Worm (Caenorhabditis elegans) whole organism, L4/young adult: ENCODE data around the gene cnd-1.

Experiments
- W03F9.2 ChIP-seq: fragments of 150-350 bp; optimal IDR thresholded peaks from 2 replicates; lab custom pipeline; 2014; ENCODE audit warnings: missing biosample characterization, missing genetic modification characterization
- dao-5 ChIP-seq: sonication (generic microtip); optimal IDR thresholded peaks from 2 replicates; lab custom pipeline; 2016; ENCODE audit warnings: missing genotype, missing genetic modification characterization, moderate library complexity, missing compliant biosample characterization
- him-1 ChIP-seq: sonication (generic microtip); optimal IDR thresholded peaks from 2 replicates; lab custom pipeline; 2016; ENCODE audit warnings: missing genotype, missing genetic modification reagents, missing genetic modification characterization, missing compliant biosample characterization

ce11 chrIII:5290230-5290629 lies 45.8 kb upstream of the cnd-1 start:
- TF ChIP-seq him-1 (tag; lab: Kevin White, UChicago) = no peak
- no peak for TF ChIP-seq dao-5 (tag; lab: Kevin White, UChicago)
- no peak for TF ChIP-seq W03F9.2 (tag; lab: Kevin White, UChicago)
